Fruit fly (Drosophila melanogaster): Measurements from ENCODE around the gene Lip4.

Gene Lip4

dm6 chr2L:10565674-10566073 lies 38.3 kb downstream of the Lip4 start (continued):
- TF ChIP-seq PHDP (tag; optimal IDR thresholded peaks at IDR 0.05) (peak; percentile 30), ase (GFP tag; IDR thresholded peaks at IDR 0.05) (peak; percentile 40; the same call in 1 of the 3 replicates), MTF-1 (GFP tag; optimal IDR thresholded peaks at IDR 0.05; ENCODE audit: borderline replicate concordance) (no peak), sna (GFP tag; IDR thresholded peaks at IDR 0.05; ENCODE audit: partially characterized antibody) (no peak), Adf1 (GFP tag; IDR thresholded peaks at IDR 0.05) (peak; percentile 50; the same call in 1 of the 2 replicates), z (GFP tag; IDR thresholded peaks at IDR 0.05) (no peak), CG3847 (GFP tag; IDR thresholded peaks at IDR 0.05) (0 out of 2 replicates have a peak, but pooled peaks have one; percentile 48), E2f2 (GFP tag; IDR thresholded peaks at IDR 0.05) (peak; percentile 37; the same call in 1 of the 2 replicates), Chrac-16 (GFP tag; optimal IDR thresholded peaks at IDR 0.05) (peak; percentile 24), Gug (GFP tag; IDR thresholded peaks at IDR 0.05) (no peak), CG17612 (GFP tag; IDR thresholded peaks at IDR 0.05) (no peak), Trl (optimal IDR thresholded peaks at IDR 0.05) (no peak), Trl (GFP tag; optimal IDR thresholded peaks at IDR 0.05) (peak; percentile 8), bcd (GFP tag; optimal IDR thresholded peaks at IDR 0.05) (peak; percentile 41), fu2 (GFP tag; optimal IDR thresholded peaks at IDR 0.05) (peak; percentile 13), gfzf (GFP tag; optimal IDR thresholded peaks at IDR 0.05) (no peak), tup (GFP tag; optimal IDR thresholded peaks at IDR 0.05) (peak; percentile 10), da (GFP tag; optimal IDR thresholded peaks at IDR 0.05) (no peak), BEAF-32 (GFP tag; optimal IDR thresholded peaks at IDR 0.05) (no peak), sim (GFP tag; IDR thresholded peaks at IDR 0.05) (0 out of 2 replicates have a peak, but pooled peaks have one; percentile 26), CG7987 (GFP tag; optimal IDR thresholded peaks at IDR 0.05) (no peak), dimm (GFP tag; IDR thresholded peaks at IDR 0.05) (no peak), Hmx (GFP tag; optimal IDR thresholded peaks at IDR 0.05) (no peak), CG12744 (GFP tag; optimal IDR thresholded peaks at IDR 0.05) (no peak), HmgD (GFP tag; optimal IDR thresholded peaks at IDR 0.05) (no peak), pum (GFP tag; optimal IDR thresholded peaks at IDR 0.05) (peak; percentile 14), chif (GFP tag; optimal IDR thresholded peaks at IDR 0.05) (peak; percentile 22), al (GFP tag; IDR thresholded peaks at IDR 0.05) (no peak), az2 (GFP tag; optimal IDR thresholded peaks at IDR 0.05) (peak; percentile 0), Asciz (GFP tag; optimal IDR thresholded peaks at IDR 0.05) (peak; percentile 11), CG7745 (tag; optimal IDR thresholded peaks at IDR 0.05) (no peak), CG12104 (GFP tag; optimal IDR thresholded peaks at IDR 0.05) (no peak), cad (GFP tag; optimal IDR thresholded peaks at IDR 0.05) (no peak), gcm (GFP tag; optimal IDR thresholded peaks at IDR 0.05) (no peak), CG4424 (GFP tag; optimal IDR thresholded peaks at IDR 0.05) (no peak), Nf-YC (tag; optimal IDR thresholded peaks at IDR 0.05) (no peak), CG18476 (GFP tag; optimal IDR thresholded peaks at IDR 0.05) (peak; percentile 7), CG3407 (GFP tag; optimal IDR thresholded peaks at IDR 0.05) (no peak), Mad (GFP tag; optimal IDR thresholded peaks at IDR 0.05) (no peak), CG17829 (tag; optimal IDR thresholded peaks at IDR 0.05) (no peak), ken (GFP tag; IDR thresholded peaks at IDR 0.05) (peak; percentile 58; the same call in 1 of the 3 replicates), kay (GFP tag; optimal IDR thresholded peaks at IDR 0.05) (no peak), CG7372 (GFP tag; IDR thresholded peaks at IDR 0.05) (peak; percentile 31; the same call in 1 of the 2 replicates), tap (tag; optimal IDR thresholded peaks at IDR 0.05) (peak; percentile 25), CG13775 (GFP tag; optimal IDR thresholded peaks at IDR 0.05) (peak; percentile 19), bigmax (GFP tag; optimal IDR thresholded peaks at IDR 0.05) (no peak), Dll (GFP tag; IDR thresholded peaks at IDR 0.05; ENCODE audit: partially characterized antibody) (no peak), stwl (tag; optimal IDR thresholded peaks at IDR 0.05) (no peak), CG7357 (GFP tag; IDR thresholded peaks at IDR 0.05) (0 out of 3 replicates have a peak, but pooled peaks have one; percentile 27), slou (GFP tag; optimal IDR thresholded peaks at IDR 0.05) (peak; percentile 19), CG11696 (GFP tag; IDR thresholded peaks at IDR 0.05) (0 out of 2 replicates have a peak, but pooled peaks have one; percentile 41), crc (GFP tag; optimal IDR thresholded peaks at IDR 0.05) (peak; percentile 17)
